Worm (Caenorhabditis elegans) whole organism, young adult: ENCODE results near the gene Y48C3A.5.

Experiments used
- C06A6.2 ChIP-seq: fragments of 200-800 bp; sonication (Bioruptor generic); conservative IDR thresholded peaks from 2 replicates; pipeline ENCODE4 v1.3.6; 2022; ENCODE audit warnings: missing genetic modification characterization, missing compliant biosample characterization
- F10E7.11 ChIP-seq: sonication (generic microtip); optimal IDR thresholded peaks from 2 replicates; lab custom pipeline; 2017; ENCODE audit warnings: mild to moderate bottlenecking, missing genetic modification characterization, moderate library complexity, missing compliant biosample characterization
- F55B11.4 ChIP-seq: sonication (generic microtip); optimal IDR thresholded peaks from 2 replicates; lab custom pipeline; 2016; ENCODE audit warnings: missing compliant biosample characterization, missing genetic modification characterization, borderline replicate concordance; ENCODE audit not compliant: insufficient read depth
- K11D2.4 ChIP-seq: fragments of 200-800 bp; sonication (Bioruptor generic); IDR thresholded peaks from 2 replicates; pipeline ENCODE4 v1.3.6; 2022; ENCODE audit warnings: missing genetic modification reagents, missing genetic modification characterization, missing compliant biosample characterization
- K12H6.12 ChIP-seq: fragments of 200-800 bp; sonication (Bioruptor generic); optimal IDR thresholded peaks from 2 replicates; lab custom pipeline; 2018; ENCODE audit warnings: mild to moderate bottlenecking, missing genetic modification characterization, missing compliant biosample characterization
- T07F8.4 ChIP-seq: sonication (generic microtip); optimal IDR thresholded peaks from 2 replicates; lab custom pipeline; 2016; ENCODE audit warnings: mild to moderate bottlenecking, missing genetic modification characterization, moderate library complexity, missing compliant biosample characterization
- Y95B8A.8 ChIP-seq: fragments of 200-800 bp; sonication (Bioruptor generic); IDR thresholded peaks from 2 replicates; pipeline ENCODE4 v1.3.6; 2022; ENCODE audit warnings: missing genetic modification reagents, missing genetic modification characterization, missing compliant biosample characterization
- aptf-3 ChIP-seq: fragments of 200-800 bp; sonication (Bioruptor generic); IDR thresholded peaks from 2 replicates; pipeline ENCODE4 v1.3.6; 2022; ENCODE audit warnings: missing genetic modification characterization, missing compliant biosample characterization
- atf-7 ChIP-seq: sonication (generic microtip); optimal IDR thresholded peaks from 2 replicates; lab custom pipeline; 2017; ENCODE audit warnings: mild to moderate bottlenecking, missing genetic modification characterization, missing compliant biosample characterization
- attf-3 ChIP-seq: fragments of 200-800 bp; sonication (Bioruptor generic); conservative IDR thresholded peaks from 2 replicates; pipeline ENCODE4 v1.3.6; 2022; ENCODE audit warnings: missing genetic modification reagents, missing genetic modification characterization, missing compliant biosample characterization
- bed-1 ChIP-seq: fragments of 200-800 bp; sonication (Bioruptor generic); IDR thresholded peaks from 2 replicates; pipeline ENCODE4 v1.3.6; 2022; ENCODE audit warnings: missing genetic modification reagents, missing genetic modification characterization, missing compliant biosample characterization
- cebp-1 ChIP-seq, 2 experiments: fragments of 200-800 bp in 1 of 2; sonication (Bioruptor generic) in 1 of 2; sonication (generic microtip) in 1 of 2; IDR thresholded peaks in 1 of 2; optimal IDR thresholded peaks in 1 of 2; 2 replicates each; pipeline versions ENCODE4 v1.3.6 to Lab custom; 2017 to 2022; ENCODE audit warnings: missing compliant biosample characterization in 2 of 2, missing genetic modification characterization in 2 of 2, mild to moderate bottlenecking in 1 of 2, missing genetic modification reagents in 1 of 2, moderate library complexity in 1 of 2
- ceh-58 ChIP-seq: fragments of 200-800 bp; sonication (Bioruptor generic); IDR thresholded peaks from 2 replicates; pipeline ENCODE4 v1.3.6; 2022; ENCODE audit warnings: missing genetic modification characterization, missing compliant biosample characterization
- ceh-91 ChIP-seq: fragments of 200-800 bp; sonication (Bioruptor generic); IDR thresholded peaks from 2 replicates; pipeline ENCODE4 v1.3.6; 2022; ENCODE audit warnings: missing genetic modification reagents, missing genetic modification characterization, missing compliant biosample characterization
- chd-7 ChIP-seq: sonication (generic microtip); optimal IDR thresholded peaks from 2 replicates; lab custom pipeline; 2016; ENCODE audit warnings: mild to moderate bottlenecking, missing genetic modification characterization, moderate library complexity, missing compliant biosample characterization
- efl-1 ChIP-seq: fragments of 150-350 bp; optimal IDR thresholded peaks from 2 replicates; lab custom pipeline; 2014; ENCODE audit warnings: missing biosample characterization, missing genetic modification reagents, missing genetic modification characterization
- hmg-1.2 ChIP-seq: fragments of 200-800 bp; sonication (Bioruptor generic); IDR thresholded peaks from 2 replicates; pipeline ENCODE4 v1.3.6; 2022; ENCODE audit warnings: missing genetic modification reagents, missing genetic modification characterization, missing compliant biosample characterization
- let-607 ChIP-seq, 2 experiments: fragments of 200-800 bp in 1 of 2; sonication (Bioruptor generic) in 1 of 2; sonication (generic microtip) in 1 of 2; optimal IDR thresholded peaks; 2 replicates each; lab custom pipeline; 2016 to 2018; ENCODE audit warnings: mild to moderate bottlenecking in 2 of 2, missing compliant biosample characterization in 2 of 2, missing genetic modification characterization in 2 of 2, moderate library complexity in 2 of 2, missing genotype in 1 of 2
- lin-26 ChIP-seq: fragments of 200-800 bp; sonication (Bioruptor generic); IDR thresholded peaks from 2 replicates; pipeline ENCODE4 v1.3.6; 2022; ENCODE audit warnings: missing genetic modification reagents, missing genetic modification characterization, missing compliant biosample characterization
- lin-35 ChIP-seq, 3 experiments: fragments of 150-350 bp in 2 of 3; sonication (generic microtip) in 1 of 3; optimal IDR thresholded peaks; 2 replicates each; lab custom pipeline; 2014 to 2018; ENCODE audit warnings: missing biosample characterization in 3 of 3, missing genetic modification characterization in 3 of 3, missing genetic modification reagents in 3 of 3
- lin-40 ChIP-seq: sonication (generic microtip); optimal IDR thresholded peaks from 2 replicates; lab custom pipeline; 2016; ENCODE audit warnings: missing genetic modification characterization, mild to moderate bottlenecking, missing compliant biosample characterization, missing genotype, missing genetic modification reagents
- lin-54 ChIP-seq: fragments of 200-800 bp; sonication (Bioruptor generic); optimal IDR thresholded peaks from 2 replicates; lab custom pipeline; 2018; ENCODE audit warnings: mild to moderate bottlenecking, missing genetic modification characterization, missing compliant biosample characterization
- lsy-27 ChIP-seq: sonication (generic microtip); optimal IDR thresholded peaks from 2 replicates; lab custom pipeline; 2017; ENCODE audit warnings: missing genetic modification characterization, mild to moderate bottlenecking, missing compliant biosample characterization, antibody characterized with exemption, missing genotype, borderline replicate concordance; ENCODE audit not compliant: insufficient read depth
- madf-6 ChIP-seq: fragments of 200-800 bp; sonication (Bioruptor generic); IDR thresholded peaks from 2 replicates; pipeline ENCODE4 v1.3.6; 2022; ENCODE audit warnings: missing genetic modification reagents, missing genetic modification characterization, missing compliant biosample characterization
- nfya-1 ChIP-seq: sonication (generic microtip); optimal IDR thresholded peaks from 2 replicates; lab custom pipeline; 2017; ENCODE audit warnings: antibody characterized with exemption, missing compliant biosample characterization, missing genetic modification characterization, borderline replicate concordance; ENCODE audit not compliant: insufficient read depth
- nhr-120 ChIP-seq: fragments of 200-800 bp; sonication (Bioruptor generic); IDR thresholded peaks from 2 replicates; pipeline ENCODE4 v1.3.6; 2022; ENCODE audit warnings: missing genetic modification characterization, missing compliant biosample characterization
- nhr-179 ChIP-seq: sonication (generic microtip); optimal IDR thresholded peaks from 2 replicates; lab custom pipeline; 2016; ENCODE audit warnings: mild to moderate bottlenecking, missing genetic modification characterization, missing compliant biosample characterization
- nhr-80 ChIP-seq: sonication (generic microtip); optimal IDR thresholded peaks from 2 replicates; lab custom pipeline; 2016; ENCODE audit warnings: missing genetic modification characterization, missing compliant biosample characterization
- sdz-38 ChIP-seq: sonication (generic microtip); optimal IDR thresholded peaks from 2 replicates; lab custom pipeline; 2016; ENCODE audit warnings: missing genotype, missing genetic modification characterization, missing compliant biosample characterization
- snpc-1.3 ChIP-seq: sonication (generic microtip); optimal IDR thresholded peaks from 2 replicates; lab custom pipeline; 2017; ENCODE audit warnings: missing genetic modification characterization, mild to moderate bottlenecking, missing compliant biosample characterization, antibody characterized with exemption, moderate library complexity, missing genotype, missing genetic modification reagents; ENCODE audit not compliant: insufficient read depth
- snpc-3.4 ChIP-seq: sonication (generic microtip); optimal IDR thresholded peaks from 2 replicates; lab custom pipeline; 2017; ENCODE audit warnings: missing genetic modification characterization, mild to moderate bottlenecking, missing compliant biosample characterization, antibody characterized with exemption, moderate library complexity, missing genotype, missing genetic modification reagents
- tbx-9 ChIP-seq: sonication (generic microtip); optimal IDR thresholded peaks from 2 replicates; lab custom pipeline; 2016; ENCODE audit warnings: borderline replicate concordance, missing genetic modification characterization, inconsistent platforms, missing compliant biosample characterization
- tlf-1 ChIP-seq: fragments of 200-800 bp; sonication (Bioruptor generic); optimal IDR thresholded peaks from 2 replicates; lab custom pipeline; 2018; ENCODE audit warnings: mild to moderate bottlenecking, missing genetic modification characterization, missing compliant biosample characterization
- xnd-1 ChIP-seq: sonication (generic microtip); optimal IDR thresholded peaks from 2 replicates; lab custom pipeline; 2016; ENCODE audit warnings: missing genotype, missing genetic modification reagents, missing genetic modification characterization, missing compliant biosample characterization
- zfh-2 ChIP-seq: fragments of 200-800 bp; sonication (Bioruptor generic); conservative IDR thresholded peaks from 2 replicates; pipeline ENCODE4 v1.3.6; 2022; ENCODE audit warnings: missing genetic modification reagents, missing genetic modification characterization, missing compliant biosample characterization
- ztf-22 ChIP-seq: fragments of 200-800 bp; sonication (Bioruptor generic); optimal IDR thresholded peaks from 2 replicates; lab custom pipeline; 2018; ENCODE audit warnings: mild to moderate bottlenecking, missing genetic modification characterization, moderate library complexity, missing compliant biosample characterization
- ztf-25 ChIP-seq: fragments of 200-800 bp; sonication (Bioruptor generic); IDR thresholded peaks from 2 replicates; pipeline ENCODE4 v1.3.6; 2022; ENCODE audit warnings: missing genetic modification reagents, missing genetic modification characterization, missing compliant biosample characterization
- ztf-28 ChIP-seq: fragments of 200-800 bp; sonication (Bioruptor generic); IDR thresholded peaks from 2 replicates; pipeline ENCODE4 v1.3.6; 2022; ENCODE audit warnings: missing genetic modification reagents, missing genetic modification characterization, missing compliant biosample characterization
- ztf-3 ChIP-seq: fragments of 200-800 bp; sonication (Bioruptor generic); optimal IDR thresholded peaks from 2 replicates; lab custom pipeline; 2018; ENCODE audit warnings: mild to moderate bottlenecking, missing genetic modification characterization, missing compliant biosample characterization
- ztf-6 ChIP-seq: fragments of 200-800 bp; sonication (Bioruptor generic); IDR thresholded peaks from 2 replicates; pipeline ENCODE4 v1.3.6; 2022; ENCODE audit warnings: missing genetic modification reagents, missing genetic modification characterization, missing compliant biosample characterization

Gene Y48C3A.5

ce11 chrII:13334966-13335698 lies 64.3 kb downstream of the Y48C3A.5 start (continued):
- TF ChIP-seq ceh-91 = no peak
- TF ChIP-seq C06A6.2 = no peak
- TF ChIP-seq F10E7.11 = no peak
- TF ChIP-seq nhr-179 (tag; lab: Kevin White, UChicago) = no peak
- TF ChIP-seq chd-7 (tag; lab: Kevin White, UChicago) = peak; percentile 75
- TF ChIP-seq sdz-38 (tag; lab: Kevin White, UChicago) = no peak
- no peak for TF ChIP-seq efl-1 (GFP tag; lab: Kevin White, UChicago)
- no peak for TF ChIP-seq snpc-1.3 (tag; lab: Kevin White, UChicago)
- TF ChIP-seq lin-40 (tag; lab: Kevin White, UChicago) = peak; percentile 84
- no peak for TF ChIP-seq cebp-1 (GFP tag; IDR thresholded peaks at IDR 0.05; lab: Robert Waterston, UW)
- peak; percentile 77 for TF ChIP-seq cebp-1 (tag; optimal IDR thresholded peaks at IDR 0.05; lab: Kevin White, UChicago)
- peak in 1 of 3 experiments; percentile 25 for TF ChIP-seq lin-35 (GFP tag; optimal IDR thresholded peaks at IDR 0.05; lab: Kevin White, UChicago)
- TF ChIP-seq atf-7 = no peak
- TF ChIP-seq ceh-58 = no peak
- TF ChIP-seq ztf-3 (GFP tag; lab: Kevin White, UChicago) = no peak
- no peak for TF ChIP-seq ztf-22
- TF ChIP-seq lin-26 (GFP tag; lab: Robert Waterston, UW) = peak; percentile 47; the same call in 1 of the 2 replicates
- TF ChIP-seq tlf-1 (GFP tag; lab: Kevin White, UChicago) = peak; percentile 4
- TF ChIP-seq snpc-3.4 = no peak
- no peak for TF ChIP-seq F55B11.4 (tag; lab: Kevin White, UChicago)
- TF ChIP-seq nhr-80 (tag; lab: Kevin White, UChicago) = peak; percentile 75
- no peak for TF ChIP-seq lsy-27 (tag; lab: Kevin White, UChicago)
- no peak for TF ChIP-seq ztf-25
- no peak; the same call in 1 of the 2 replicates for TF ChIP-seq K11D2.4 (GFP tag; lab: Robert Waterston, UW)
- 0 out of 2 replicates have a peak, but pooled peaks have one; percentile 28 for TF ChIP-seq Y95B8A.8
- no peak for TF ChIP-seq T07F8.4 (tag; lab: Kevin White, UChicago)
- TF ChIP-seq xnd-1 (tag; lab: Kevin White, UChicago) = no peak
- no peak for TF ChIP-seq ztf-28 (GFP tag; lab: Robert Waterston, UW)
- TF ChIP-seq lin-54 (GFP tag; lab: Kevin White, UChicago) = peak; percentile 34
- TF ChIP-seq zfh-2 = peak; percentile 99
- TF ChIP-seq, all 124 proteins: peak for 35

- TF ChIP-seq bed-1 (GFP tag; lab: Robert Waterston, UW) (no peak), attf-3 (peak; percentile 93), chd-7 (tag; lab: Kevin White, UChicago) (no peak), hmg-1.2 (peak; percentile 96), ztf-6 (no peak), tbx-9 (tag; lab: Kevin White, UChicago) (no peak), let-607 (tag; optimal IDR thresholded peaks at IDR 0.05; lab: Kevin White, UChicago) (no peak), aptf-3 (no peak), nhr-120 (GFP tag; lab: Robert Waterston, UW) (no peak), K12H6.12 (tag; lab: Kevin White, UChicago) (no peak), madf-6 (GFP tag; lab: Robert Waterston, UW) (no peak), nfya-1 (tag; lab: Kevin White, UChicago) (no peak)
- TF ChIP-seq, all 124 proteins: peak for 2
Measured at ce11 chrII:13337959-13338358, 67.1 kb downstream of the Y48C3A.5 start, which contains the start of gene mrpl-20. TSS of gene mrpl-20 (plus strand) at chrII:13338281.
